Fruit fly (Drosophila melanogaster): ENCODE results near the gene Grp170.

Gene Grp170

DNA sequence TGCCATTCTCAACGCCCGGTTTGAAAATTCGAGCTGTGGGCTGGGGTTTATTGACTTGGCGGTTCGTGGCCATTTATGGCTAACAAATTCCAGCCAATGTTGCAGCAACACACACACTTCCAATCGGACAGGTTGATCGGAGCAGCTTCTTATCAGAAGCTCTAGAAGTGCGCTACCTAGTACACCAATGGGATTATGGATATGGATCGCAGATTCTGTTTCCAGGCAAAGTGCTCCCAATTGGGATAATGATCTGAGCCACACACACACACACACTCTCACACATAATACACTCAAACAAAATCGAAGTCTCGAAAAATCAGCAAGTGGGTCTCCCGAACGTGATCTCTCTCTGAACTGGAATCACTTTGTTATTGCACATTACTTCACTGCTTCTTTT is 53.3 kb downstream of the Grp170 start:
- TF ChIP-seq bab1 (GFP tag; optimal IDR thresholded peaks at IDR 0.05) (no peak), kay (GFP tag; ENCODE audit: borderline replicate concordance) (no peak), Clk (GFP tag; optimal IDR thresholded peaks at IDR 0.05) (no peak), Mnt (GFP tag; optimal IDR thresholded peaks at IDR 0.05) (no peak), Crg-1 (GFP tag; optimal IDR thresholded peaks at IDR 0.05) (no peak), Hr96 (GFP tag; optimal IDR thresholded peaks at IDR 0.05) (no peak), CG5204 (GFP tag; optimal IDR thresholded peaks at IDR 0.05) (no peak), CG14711 (tag; optimal IDR thresholded peaks at IDR 0.05) (no peak), ovo (GFP tag; optimal IDR thresholded peaks at IDR 0.05) (no peak), CG12768 (GFP tag; optimal IDR thresholded peaks at IDR 0.05) (no peak), toe (GFP tag; optimal IDR thresholded peaks at IDR 0.05) (no peak), CG11617 (GFP tag; optimal IDR thresholded peaks at IDR 0.05) (no peak), CG33017 (tag; optimal IDR thresholded peaks at IDR 0.05) (no peak), CG7101 (tag; optimal IDR thresholded peaks at IDR 0.05) (no peak), CG1620 (GFP tag; optimal IDR thresholded peaks at IDR 0.05) (no peak), cnc (optimal IDR thresholded peaks at IDR 0.05) (no peak), pad (GFP tag; optimal IDR thresholded peaks at IDR 0.05) (no peak)

All from whole organism, adult.